Fruit fly (Drosophila melanogaster) whole organism, embryonic: ENCODE results near the gene beta4GalNAcTB.

ENCODE experiments used
- Awh ChIP-seq: fragments of 200-800 bp; sonication (Bioruptor generic); IDR thresholded peaks from 2 replicates; pipeline ENCODE4, ENCODE4 v1.3.6; 2022; ENCODE audit warnings: missing biosample characterization, missing genetic modification characterization
- BEAF-32 ChIP-seq: fragments of 200-800 bp; sonication (Bioruptor generic); optimal IDR thresholded peaks from 3 replicates; lab custom pipeline; 2017; ENCODE audit warnings: missing biosample characterization, missing genetic modification characterization, mild to moderate bottlenecking, moderate library complexity, missing genetic modification reagents
- Bgb ChIP-seq: fragments of 200-800 bp; sonication (Bioruptor generic); IDR thresholded peaks from 2 replicates; pipeline ENCODE4 v1.3.6; 2022; ENCODE audit warnings: missing biosample characterization, missing genetic modification characterization; ENCODE audit not compliant: partially characterized antibody
- CG10366 ChIP-seq: fragments of 200-800 bp; sonication (Bioruptor generic); IDR thresholded peaks from 2 replicates; pipeline ENCODE4 v1.3.6; 2022; ENCODE audit warnings: missing biosample characterization, missing genetic modification characterization
- CG10431 ChIP-seq: fragments of 200-800 bp; sonication (Bioruptor generic); optimal IDR thresholded peaks from 3 replicates; lab custom pipeline; 2018; ENCODE audit warnings: missing biosample characterization, mild to moderate bottlenecking, missing genetic modification characterization
- CG12236 ChIP-seq: fragments of 200-800 bp; sonication (Bioruptor generic); optimal IDR thresholded peaks from 2 replicates; lab custom pipeline; 2016; ENCODE audit warnings: missing biosample characterization, missing genetic modification characterization
- CG1233 ChIP-seq: fragments of 200-800 bp; sonication (Bioruptor generic); optimal IDR thresholded peaks from 4 replicates; lab custom pipeline; 2018; ENCODE audit warnings: missing biosample characterization, mild to moderate bottlenecking, missing genetic modification characterization
- CG12942 ChIP-seq: fragments of 200-800 bp; sonication (Bioruptor generic); optimal IDR thresholded peaks from 3 replicates; lab custom pipeline; 2016; ENCODE audit warnings: missing biosample characterization, missing genetic modification characterization
- CG13424 ChIP-seq: fragments of 200-800 bp; sonication (Bioruptor generic); optimal IDR thresholded peaks from 2 replicates; lab custom pipeline; 2019; ENCODE audit warnings: missing biosample characterization, mild to moderate bottlenecking, missing genetic modification characterization, moderate library complexity
- CG17328 ChIP-seq: fragments of 200-800 bp; sonication (Bioruptor generic); IDR thresholded peaks from 2 replicates; pipeline ENCODE4 v1.3.6; 2022; ENCODE audit warnings: missing biosample characterization, missing genetic modification characterization
- CG1792 ChIP-seq: fragments of 200-800 bp; sonication (Bioruptor generic); optimal IDR thresholded peaks from 2 replicates; lab custom pipeline; 2016; ENCODE audit warnings: missing biosample characterization, missing genetic modification characterization
- CG1832 ChIP-seq: fragments of 200-800 bp; sonication (Bioruptor generic); optimal IDR thresholded peaks from 2 replicates; lab custom pipeline; 2017; ENCODE audit warnings: missing biosample characterization, mild to moderate bottlenecking, missing genetic modification characterization, inconsistent platforms
- CG2875 ChIP-seq: fragments of 200-800 bp; sonication (Bioruptor generic); optimal IDR thresholded peaks from 2 replicates; lab custom pipeline; 2017; ENCODE audit warnings: missing biosample characterization, mild to moderate bottlenecking, missing genetic modification characterization, missing genetic modification reagents
- CG30020 ChIP-seq: fragments of 200-800 bp; optimal IDR thresholded peaks from 2 replicates; lab custom pipeline; 2019; ENCODE audit warnings: missing biosample characterization, mild to moderate bottlenecking, missing genetic modification characterization, moderate library complexity
- CG32532 ChIP-seq: fragments of 200-800 bp; sonication (Bioruptor generic); IDR thresholded peaks from 2 replicates; pipeline ENCODE4 v1.3.6; 2022; ENCODE audit warnings: missing biosample characterization, missing genetic modification characterization
- CG6689 ChIP-seq: fragments of 200-800 bp; sonication (Bioruptor generic); IDR thresholded peaks from 2 replicates; pipeline ENCODE4 v1.3.6; 2022; ENCODE audit warnings: missing biosample characterization, missing genetic modification characterization
- CG7839 ChIP-seq: fragments of 200-800 bp; sonication (Bioruptor generic); optimal IDR thresholded peaks from 3 replicates; lab custom pipeline; 2018; ENCODE audit warnings: missing biosample characterization, mild to moderate bottlenecking, missing genetic modification characterization, moderate library complexity
- CG8944 ChIP-seq: fragments of 200-800 bp; sonication (Bioruptor generic); optimal IDR thresholded peaks from 3 replicates; lab custom pipeline; 2016; ENCODE audit warnings: missing biosample characterization, missing genetic modification characterization
- D19B ChIP-seq: fragments of 200-800 bp; sonication (Bioruptor generic); optimal IDR thresholded peaks from 2 replicates; lab custom pipeline; 2017; ENCODE audit warnings: missing biosample characterization, mild to moderate bottlenecking, missing genetic modification characterization
- Fer3 ChIP-seq: fragments of 200-800 bp; sonication (Bioruptor generic); optimal IDR thresholded peaks from 2 replicates; lab custom pipeline; 2018; ENCODE audit warnings: missing biosample characterization, mild to moderate bottlenecking, missing genetic modification characterization, moderate library complexity
- H15 ChIP-seq: fragments of 200-800 bp; sonication (Bioruptor generic); IDR thresholded peaks from 3 replicates; pipeline ENCODE4 v1.3.6; 2022; ENCODE audit warnings: missing biosample characterization, missing genetic modification characterization
- Kr ChIP-seq: fragments of 200-800 bp; sonication (Bioruptor generic); optimal IDR thresholded peaks from 2 replicates; lab custom pipeline; 2017; ENCODE audit warnings: missing biosample characterization, mild to moderate bottlenecking, missing genetic modification characterization
- Mad ChIP-seq: fragments of 200-800 bp; sonication (Bioruptor generic); optimal IDR thresholded peaks from 2 replicates; lab custom pipeline; 2016; ENCODE audit warnings: missing biosample characterization, missing genetic modification characterization
- Max ChIP-seq: fragments of 200-800 bp; sonication (Bioruptor generic); optimal IDR thresholded peaks from 2 replicates; lab custom pipeline; 2016; ENCODE audit warnings: missing biosample characterization, mild to moderate bottlenecking, missing genetic modification characterization
- Nf-YB ChIP-seq: fragments of 200-800 bp; sonication (Bioruptor generic); optimal IDR thresholded peaks from 3 replicates; lab custom pipeline; 2019; ENCODE audit warnings: missing biosample characterization, mild to moderate bottlenecking, missing genetic modification characterization, moderate library complexity
- Oaz ChIP-seq: fragments of 200-800 bp; sonication (Bioruptor generic); IDR thresholded peaks from 2 replicates; pipeline ENCODE4 v1.3.6; 2022; ENCODE audit warnings: missing biosample characterization, missing genetic modification characterization
- PHDP ChIP-seq: fragments of 200-800 bp; sonication (Bioruptor generic); optimal IDR thresholded peaks from 3 replicates; lab custom pipeline; 2018; ENCODE audit warnings: missing biosample characterization, mild to moderate bottlenecking, missing genetic modification characterization, moderate library complexity
- Sox102F ChIP-seq: fragments of 200-800 bp; sonication (Bioruptor generic); optimal IDR thresholded peaks from 2 replicates; lab custom pipeline; 2018; ENCODE audit warnings: missing biosample characterization, mild to moderate bottlenecking, missing genetic modification characterization, moderate library complexity
- Sry-δ ChIP-seq: fragments of 200-800 bp; sonication (Bioruptor generic); optimal IDR thresholded peaks from 2 replicates; lab custom pipeline; 2016; ENCODE audit warnings: missing biosample characterization, missing genetic modification characterization
- Ssrp ChIP-seq: fragments of 200-800 bp; sonication (Bioruptor generic); optimal IDR thresholded peaks from 2 replicates; lab custom pipeline; 2018; ENCODE audit warnings: missing biosample characterization, mild to moderate bottlenecking, missing genetic modification characterization, moderate library complexity
- Trl ChIP-seq, 3 experiments: fragments of >200 bp in 2 of 3; fragments of 200-800 bp in 1 of 3; sonication (Bioruptor generic) in 1 of 3; optimal IDR thresholded peaks; 2 replicates in 1 of 3; 3 replicates in 2 of 3; lab custom pipeline; 2016 to 2017; ENCODE audit warnings: missing biosample characterization in 1 of 3, missing genetic modification characterization in 1 of 3
- az2 ChIP-seq: fragments of 200-800 bp; sonication (Bioruptor generic); optimal IDR thresholded peaks from 3 replicates; lab custom pipeline; 2016; ENCODE audit warnings: missing biosample characterization, missing genetic modification characterization
- bcd ChIP-seq: fragments of 200-800 bp; sonication (Bioruptor generic); optimal IDR thresholded peaks from 2 replicates; lab custom pipeline; 2017; ENCODE audit warnings: missing biosample characterization, mild to moderate bottlenecking, missing genetic modification characterization
- cato ChIP-seq: fragments of 200-800 bp; sonication (Bioruptor generic); optimal IDR thresholded peaks from 2 replicates; lab custom pipeline; 2016; ENCODE audit warnings: missing biosample characterization, missing genetic modification characterization, borderline replicate concordance
- cg ChIP-seq: fragments of 200-800 bp; sonication (Bioruptor generic); optimal IDR thresholded peaks from 3 replicates; lab custom pipeline; 2019; ENCODE audit warnings: missing biosample characterization, mild to moderate bottlenecking, missing genetic modification characterization, moderate library complexity
- chinmo ChIP-seq: fragments of 200-800 bp; sonication (Bioruptor generic); IDR thresholded peaks from 4 replicates; pipeline ENCODE4 v1.3.6; 2022; ENCODE audit warnings: missing biosample characterization, missing genetic modification characterization; ENCODE audit not compliant: partially characterized antibody
- fd3F ChIP-seq: fragments of 200-800 bp; sonication (Bioruptor generic); optimal IDR thresholded peaks from 2 replicates; lab custom pipeline; 2018; ENCODE audit warnings: missing biosample characterization, mild to moderate bottlenecking, missing genetic modification characterization, moderate library complexity
- kni ChIP-seq: fragments of 200-800 bp; sonication (Bioruptor generic); optimal IDR thresholded peaks from 3 replicates; lab custom pipeline; 2017; ENCODE audit warnings: mild to moderate bottlenecking, missing biosample characterization, missing genetic modification reagents, missing genetic modification characterization
- luna ChIP-seq: fragments of 200-800 bp; sonication (Bioruptor generic); optimal IDR thresholded peaks from 2 replicates; lab custom pipeline; 2016; ENCODE audit warnings: missing biosample characterization, missing genetic modification characterization
- mirr ChIP-seq: fragments of 200-800 bp; sonication (Bioruptor generic); optimal IDR thresholded peaks from 3 replicates; lab custom pipeline; 2018; ENCODE audit warnings: missing biosample characterization, mild to moderate bottlenecking, missing genetic modification characterization
- nom ChIP-seq: fragments of 200-800 bp; sonication (Bioruptor generic); optimal IDR thresholded peaks from 2 replicates; lab custom pipeline; 2017; ENCODE audit warnings: missing biosample characterization, missing genetic modification characterization, mild to moderate bottlenecking, moderate library complexity, missing genetic modification reagents
- pan ChIP-seq, 4 experiments: fragments of >200 bp in 3 of 4; fragments of 200-800 bp in 1 of 4; sonication (Bioruptor generic) in 1 of 4; optimal IDR thresholded peaks in 3 of 4; IDR thresholded peaks in 1 of 4; 2 replicates each; pipeline versions ENCODE4 v1.3.6 to Lab custom; 2017 to 2022; ENCODE audit warnings: missing biosample characterization in 2 of 4, missing genetic modification characterization in 2 of 4, mixed read lengths in 1 of 4
- phol ChIP-seq: fragments of 200-800 bp; sonication (Bioruptor generic); optimal IDR thresholded peaks from 3 replicates; lab custom pipeline; 2018; ENCODE audit warnings: missing biosample characterization, mild to moderate bottlenecking, missing genetic modification characterization, moderate library complexity
- sens-2 ChIP-seq: fragments of 200-800 bp; sonication (Bioruptor generic); IDR thresholded peaks from 2 replicates; pipeline ENCODE4 v1.3.6; 2022; ENCODE audit warnings: missing biosample characterization, missing genetic modification characterization
- slp2 ChIP-seq: fragments of 200-800 bp; sonication (Bioruptor generic); optimal IDR thresholded peaks from 2 replicates; lab custom pipeline; 2016; ENCODE audit warnings: missing biosample characterization, missing genetic modification characterization
- sug ChIP-seq: fragments of 200-800 bp; optimal IDR thresholded peaks from 2 replicates; lab custom pipeline; 2019; ENCODE audit warnings: missing biosample characterization, mild to moderate bottlenecking, missing genetic modification characterization, moderate library complexity

beta4GalNAcTB gene

dm6 chr3R:29063921-29064460, 30.2 kb upstream of the beta4GalNAcTB start (continued):
- TF ChIP-seq pan (optimal IDR thresholded peaks at IDR 0.05; lab: Kevin White, UChicago) (no peak), pan (GFP tag; optimal IDR thresholded peaks at IDR 0.05 in 1 of 2, IDR thresholded peaks at IDR 0.05 in 1 of 2) (no peak), Trl (optimal IDR thresholded peaks at IDR 0.05; lab: Kevin White, UChicago) (peak in 1 of 2 experiments; percentile 62), Trl (GFP tag; optimal IDR thresholded peaks at IDR 0.05; lab: Kevin White, UChicago) (no peak), CG6689 (GFP tag; lab: Robert Waterston, UW) (no peak), cg (GFP tag; lab: Kevin White, UChicago) (peak; percentile 97), fd3F (GFP tag; lab: Kevin White, UChicago) (no peak), Awh (GFP tag; lab: Robert Waterston, UW) (no peak), CG2875 (GFP tag; lab: Kevin White, UChicago) (no peak), CG1832 (GFP tag; lab: Kevin White, UChicago) (peak; percentile 17), CG17328 (GFP tag; lab: Robert Waterston, UW) (no peak), D19B (no peak), Kr (no peak), Oaz (GFP tag; lab: Robert Waterston, UW) (no peak), CG13424 (tag; lab: Kevin White, UChicago) (no peak), Max (no peak)

- TF ChIP-seq H15 (no peak), CG10366 (GFP tag; lab: Robert Waterston, UW) (no peak), CG7839 (tag; lab: Kevin White, UChicago) (peak; percentile 80), Sry-δ (GFP tag; lab: Kevin White, UChicago) (peak; percentile 94), az2 (GFP tag; lab: Kevin White, UChicago) (peak; percentile 57), Fer3 (tag; lab: Kevin White, UChicago) (peak; percentile 79), CG32532 (GFP tag; lab: Robert Waterston, UW) (no peak), cato (GFP tag; lab: Kevin White, UChicago) (no peak), kni (GFP tag; lab: Kevin White, UChicago) (no peak), CG1792 (GFP tag; lab: Kevin White, UChicago) (peak; percentile 25), CG12236 (GFP tag; lab: Kevin White, UChicago) (no peak), chinmo (GFP tag; lab: Robert Waterston, UW) (no peak), Nf-YB (GFP tag; lab: Kevin White, UChicago) (peak; percentile 27), slp2 (GFP tag; lab: Kevin White, UChicago) (peak; percentile 9), Max (peak; percentile 45), CG10431 (peak; percentile 68), BEAF-32 (GFP tag; lab: Kevin White, UChicago) (peak; percentile 97), Bgb (GFP tag; lab: Robert Waterston, UW) (no peak), Mad (peak; percentile 15), CG12942 (peak; percentile 10), phol (tag; lab: Kevin White, UChicago) (peak; percentile 84), mirr (peak; percentile 47), sens-2 (GFP tag; lab: Robert Waterston, UW) (no peak), CG30020 (tag; lab: Kevin White, UChicago) (peak; percentile 36), nom (GFP tag; lab: Kevin White, UChicago) (peak; percentile 34), sug (peak; percentile 70), Ssrp (tag; lab: Kevin White, UChicago) (peak; percentile 80), PHDP (tag; lab: Kevin White, UChicago) (peak; percentile 82), CG8944 (GFP tag; lab: Kevin White, UChicago) (peak; percentile 25), bcd (peak; percentile 70), CG1233 (GFP tag; lab: Kevin White, UChicago) (peak; percentile 73), luna (peak; percentile 59), Sox102F (peak; percentile 83)
These were observed 29.6 kb upstream of the beta4GalNAcTB start for dm6 chr3R:29063207-29063920.
